Worm (Caenorhabditis elegans) whole organism, L1 larva: ENCODE data around the gene F18E3.12.

Experiments used
- C16A3.4 ChIP-seq: fragments of 150-350 bp; optimal IDR thresholded peaks from 2 replicates; lab custom pipeline; 2014; ENCODE audit warnings: missing biosample characterization, missing genetic modification characterization
- F16B12.6 ChIP-seq: fragments of 150-350 bp; optimal IDR thresholded peaks from 2 replicates; lab custom pipeline; 2014; ENCODE audit warnings: missing biosample characterization, missing genetic modification characterization
- Y116A8C.19 ChIP-seq: sonication (generic microtip); optimal IDR thresholded peaks from 2 replicates; lab custom pipeline; 2016; ENCODE audit warnings: missing compliant biosample characterization, missing genetic modification characterization, borderline replicate concordance
- aha-1 ChIP-seq: fragments of 150-350 bp; optimal IDR thresholded peaks from 2 replicates; lab custom pipeline; 2014; ENCODE audit warnings: missing biosample characterization, missing genetic modification characterization
- ama-1 ChIP-seq: fragments of 150-350 bp; optimal IDR thresholded peaks from 2 replicates; lab custom pipeline; 2014
- blmp-1 ChIP-seq: fragments of 150-350 bp; optimal IDR thresholded peaks from 2 replicates; lab custom pipeline; 2014; ENCODE audit warnings: missing biosample characterization, missing genetic modification characterization
- ceh-63 ChIP-seq: fragments of 200-800 bp; sonication (Bioruptor generic); optimal IDR thresholded peaks from 2 replicates; lab custom pipeline; 2018; ENCODE audit warnings: mild to moderate bottlenecking, missing genetic modification characterization, missing compliant biosample characterization
- ceh-8 ChIP-seq: fragments of 200-800 bp; sonication (Bioruptor generic); optimal IDR thresholded peaks from 2 replicates; lab custom pipeline; 2018; ENCODE audit warnings: mild to moderate bottlenecking, missing genetic modification characterization, moderate library complexity, missing compliant biosample characterization
- ceh-90 ChIP-seq: sonication (generic microtip); optimal IDR thresholded peaks from 2 replicates; lab custom pipeline; 2016; ENCODE audit warnings: missing genetic modification characterization, missing compliant biosample characterization
- ces-1 ChIP-seq: fragments of 150-350 bp; optimal IDR thresholded peaks from 2 replicates; lab custom pipeline; 2014; ENCODE audit warnings: missing biosample characterization, missing genetic modification reagents, missing genetic modification characterization
- dsc-1 ChIP-seq: sonication (generic microtip); optimal IDR thresholded peaks from 2 replicates; lab custom pipeline; 2016; ENCODE audit warnings: mild to moderate bottlenecking, missing genetic modification characterization, missing compliant biosample characterization
- egl-13 ChIP-seq: sonication (generic microtip); optimal IDR thresholded peaks from 2 replicates; lab custom pipeline; 2016; ENCODE audit warnings: missing genotype, missing genetic modification reagents, missing genetic modification characterization, missing compliant biosample characterization
- egl-27 ChIP-seq, 2 experiments: fragments of 150-350 bp in 1 of 2; sonication (generic microtip); optimal IDR thresholded peaks; 3 replicates each; lab custom pipeline; 2017 to 2018; ENCODE audit warnings: missing biosample characterization in 2 of 2, missing genetic modification characterization in 2 of 2, missing genetic modification reagents in 2 of 2
- elt-3 ChIP-seq, 6 experiments: fragments of 150-350 bp in 1 of 6; sonication (generic microtip); optimal IDR thresholded peaks; 2 replicates each; lab custom pipeline; 2017 to 2018; ENCODE audit warnings: missing biosample characterization in 6 of 6, missing genetic modification characterization in 6 of 6, inconsistent platforms in 1 of 6
- fkh-10 ChIP-seq: sonication (generic microtip); optimal IDR thresholded peaks from 2 replicates; lab custom pipeline; 2017; ENCODE audit warnings: missing biosample characterization, missing genetic modification reagents, missing genetic modification characterization
- fkh-4 ChIP-seq: sonication (generic microtip); optimal IDR thresholded peaks from 2 replicates; lab custom pipeline; 2016; ENCODE audit warnings: missing compliant biosample characterization, missing genetic modification characterization, borderline replicate concordance
- fkh-8 ChIP-seq: sonication (generic microtip); optimal IDR thresholded peaks from 2 replicates; lab custom pipeline; 2016; ENCODE audit warnings: mild to moderate bottlenecking, missing genetic modification characterization, missing compliant biosample characterization
- fos-1 ChIP-seq: fragments of 150-350 bp; optimal IDR thresholded peaks from 2 replicates; lab custom pipeline; 2014; ENCODE audit warnings: missing biosample characterization, missing genetic modification characterization
- hlh-4 ChIP-seq: sonication (generic microtip); optimal IDR thresholded peaks from 2 replicates; lab custom pipeline; 2016; ENCODE audit warnings: mild to moderate bottlenecking, missing genetic modification characterization, missing compliant biosample characterization
- irx-1 ChIP-seq: sonication (generic microtip); optimal IDR thresholded peaks from 2 replicates; lab custom pipeline; 2016; ENCODE audit warnings: missing genetic modification characterization, missing compliant biosample characterization
- jun-1 ChIP-seq: fragments of 150-350 bp; optimal IDR thresholded peaks from 2 replicates; lab custom pipeline; 2014; ENCODE audit warnings: missing biosample characterization, missing genetic modification reagents, missing genetic modification characterization
- lin-14 ChIP-seq: fragments of 200-800 bp; sonication (Bioruptor generic); optimal IDR thresholded peaks from 2 replicates; lab custom pipeline; 2018; ENCODE audit warnings: mild to moderate bottlenecking, missing genetic modification characterization, moderate library complexity, missing compliant biosample characterization
- lin-35 ChIP-seq, 2 experiments: fragments of 150-350 bp; optimal IDR thresholded peaks; 2 replicates each; lab custom pipeline; 2014; ENCODE audit warnings: missing biosample characterization in 2 of 2, missing genetic modification characterization in 2 of 2, missing genetic modification reagents in 2 of 2
- lin-39 ChIP-seq: fragments of 150-350 bp; optimal IDR thresholded peaks from 2 replicates; lab custom pipeline; 2014; ENCODE audit warnings: missing biosample characterization, missing genetic modification reagents, missing genetic modification characterization
- lir-3 ChIP-seq: sonication (generic microtip); optimal IDR thresholded peaks from 2 replicates; lab custom pipeline; 2016; ENCODE audit warnings: mild to moderate bottlenecking, missing genetic modification characterization, moderate library complexity, missing compliant biosample characterization; ENCODE audit not compliant: poor library complexity
- lsy-2 ChIP-seq, 2 experiments: fragments of 150-350 bp; optimal IDR thresholded peaks; 2 replicates each; lab custom pipeline; 2014; ENCODE audit warnings: missing biosample characterization in 2 of 2, missing genetic modification characterization in 2 of 2
- mab-9 ChIP-seq: fragments of 200-800 bp; sonication (Bioruptor generic); IDR thresholded peaks from 2 replicates; pipeline ENCODE4 v1.3.6; 2022; ENCODE audit warnings: missing genetic modification reagents, missing genetic modification characterization, missing compliant biosample characterization
- mdl-1 ChIP-seq, 2 experiments: fragments of 150-350 bp; optimal IDR thresholded peaks; 2 replicates each; lab custom pipeline; 2014 to 2017; ENCODE audit warnings: missing biosample characterization in 2 of 2, missing genetic modification characterization in 2 of 2, inconsistent platforms in 1 of 2
- mef-2 ChIP-seq: fragments of 150-350 bp; optimal IDR thresholded peaks from 2 replicates; lab custom pipeline; 2014; ENCODE audit warnings: missing biosample characterization, missing genetic modification characterization
- mep-1 ChIP-seq: fragments of 150-350 bp; optimal IDR thresholded peaks from 2 replicates; lab custom pipeline; 2014; ENCODE audit warnings: missing biosample characterization, missing genetic modification characterization
- nhr-11 ChIP-seq: fragments of 150-350 bp; optimal IDR thresholded peaks from 2 replicates; lab custom pipeline; 2014; ENCODE audit warnings: missing biosample characterization, missing genetic modification characterization
- nhr-20 ChIP-seq: sonication (generic microtip); optimal IDR thresholded peaks from 2 replicates; lab custom pipeline; 2016; ENCODE audit warnings: mild to moderate bottlenecking, missing genetic modification characterization, missing compliant biosample characterization
- nhr-28 ChIP-seq: fragments of 150-350 bp; optimal IDR thresholded peaks from 2 replicates; lab custom pipeline; 2014; ENCODE audit warnings: missing biosample characterization, missing genetic modification characterization
- nhr-47 ChIP-seq: sonication (generic microtip); optimal IDR thresholded peaks from 2 replicates; lab custom pipeline; 2016; ENCODE audit warnings: mild to moderate bottlenecking, missing genetic modification characterization, moderate library complexity, missing compliant biosample characterization
- nhr-71 ChIP-seq: sonication (generic microtip); optimal IDR thresholded peaks from 2 replicates; lab custom pipeline; 2016; ENCODE audit warnings: mild to moderate bottlenecking, missing genetic modification characterization, moderate library complexity, missing compliant biosample characterization
- nhr-84 ChIP-seq: sonication (generic microtip); optimal IDR thresholded peaks from 2 replicates; lab custom pipeline; 2017; ENCODE audit warnings: missing biosample characterization, missing genetic modification characterization
- nhr-85 ChIP-seq: sonication (generic microtip); peaks from one replicate; lab custom pipeline; 2016; ENCODE audit warnings: missing genetic modification characterization, inconsistent platforms, missing compliant biosample characterization
- pag-3 ChIP-seq: sonication (generic microtip); optimal IDR thresholded peaks from 2 replicates; lab custom pipeline; 2017; ENCODE audit warnings: missing genetic modification characterization, mild to moderate bottlenecking, missing compliant biosample characterization, antibody characterized with exemption, borderline replicate concordance; ENCODE audit not compliant: insufficient read depth
- rnt-1 ChIP-seq: sonication (generic microtip); optimal IDR thresholded peaks from 2 replicates; lab custom pipeline; 2016; ENCODE audit warnings: mild to moderate bottlenecking, missing genetic modification characterization, moderate library complexity, missing compliant biosample characterization
- skn-1 ChIP-seq: fragments of 150-350 bp; optimal IDR thresholded peaks from 2 replicates; lab custom pipeline; 2014; ENCODE audit warnings: missing biosample characterization, missing genetic modification characterization
- snpc-4 ChIP-seq: fragments of 150-350 bp; optimal IDR thresholded peaks from 2 replicates; lab custom pipeline; 2014; ENCODE audit warnings: missing biosample characterization, missing genetic modification characterization
- snu-23 ChIP-seq: sonication (generic microtip); optimal IDR thresholded peaks from 2 replicates; lab custom pipeline; 2016; ENCODE audit warnings: missing genetic modification characterization, missing compliant biosample characterization
- sox-4 ChIP-seq: sonication (generic microtip); optimal IDR thresholded peaks from 2 replicates; lab custom pipeline; 2016; ENCODE audit warnings: missing genetic modification characterization, missing compliant biosample characterization
- sup-37 ChIP-seq: fragments of 200-800 bp; sonication (Bioruptor generic); optimal IDR thresholded peaks from 2 replicates; lab custom pipeline; 2018; ENCODE audit warnings: mild to moderate bottlenecking, missing genetic modification characterization, missing compliant biosample characterization
- swsn-7 ChIP-seq: sonication (generic microtip); optimal IDR thresholded peaks from 2 replicates; lab custom pipeline; 2016; ENCODE audit warnings: missing genetic modification characterization, missing compliant biosample characterization
- tbx-2 ChIP-seq: sonication (generic microtip); optimal IDR thresholded peaks from 2 replicates; lab custom pipeline; 2016; ENCODE audit warnings: missing genetic modification characterization, missing compliant biosample characterization
- tlp-1 ChIP-seq: fragments of 150-350 bp; optimal IDR thresholded peaks from 2 replicates; lab custom pipeline; 2014; ENCODE audit warnings: missing biosample characterization, missing genetic modification characterization
- unc-130 ChIP-seq: fragments of 150-350 bp; optimal IDR thresholded peaks from 2 replicates; lab custom pipeline; 2017; ENCODE audit warnings: missing biosample characterization, missing genetic modification characterization, inconsistent platforms
- unc-30 ChIP-seq: sonication (generic microtip); optimal IDR thresholded peaks from 2 replicates; lab custom pipeline; 2017; ENCODE audit warnings: missing biosample characterization, missing genetic modification characterization
- unc-62 ChIP-seq: fragments of 150-350 bp; optimal IDR thresholded peaks from 2 replicates; lab custom pipeline; 2014; ENCODE audit warnings: missing biosample characterization, missing genetic modification reagents, missing genetic modification characterization
- unc-86 ChIP-seq: sonication (generic microtip); optimal IDR thresholded peaks from 2 replicates; lab custom pipeline; 2016; ENCODE audit warnings: missing genetic modification characterization, missing compliant biosample characterization
- ztf-11 ChIP-seq, 2 experiments: sonication (generic microtip); optimal IDR thresholded peaks; 2 replicates each; lab custom pipeline; 2016 to 2017; ENCODE audit warnings: missing genetic modification characterization in 2 of 2, missing biosample characterization in 1 of 2, missing compliant biosample characterization in 1 of 2
- ztf-4 ChIP-seq: fragments of 150-350 bp; optimal IDR thresholded peaks from 2 replicates; lab custom pipeline; 2014; ENCODE audit warnings: missing biosample characterization, missing genetic modification characterization

F18E3.12 gene

ce11 chrV:7434805-7435363, 20.1 kb downstream of the F18E3.12 start:
- TF ChIP-seq lsy-2 (tag; optimal IDR thresholded peaks at IDR 0.05; lab: Kevin White, UChicago) (peak; percentile 55 to 58), unc-62 (no peak), tlp-1 (tag; lab: Kevin White, UChicago) (no peak), pag-3 (tag; lab: Kevin White, UChicago) (no peak), sox-4 (tag; lab: Kevin White, UChicago) (no peak), nhr-11 (tag; lab: Kevin White, UChicago) (no peak), F16B12.6 (tag; lab: Kevin White, UChicago) (no peak), egl-13 (no peak), snpc-4 (tag; lab: Kevin White, UChicago) (peak; percentile 21), dsc-1 (tag; lab: Kevin White, UChicago) (peak; percentile 47), blmp-1 (peak; percentile 5), lin-35 (GFP tag; optimal IDR thresholded peaks at IDR 0.05; lab: Kevin White, UChicago) (peak; percentile 49 to 72), unc-30 (tag; lab: Kevin White, UChicago) (no peak), fkh-8 (tag; lab: Kevin White, UChicago) (peak; percentile 73), skn-1 (tag; lab: Kevin White, UChicago) (peak; percentile 39), irx-1 (tag; lab: Kevin White, UChicago) (no peak), fkh-10 (peak; percentile 33), elt-3 (tag; optimal IDR thresholded peaks at IDR 0.05; lab: Kevin White, UChicago) (peak in 1 of 6 experiments; percentile 4), nhr-28 (tag; lab: Kevin White, UChicago) (no peak), ceh-8 (GFP tag; lab: Kevin White, UChicago) (no peak), rnt-1 (peak; percentile 56), aha-1 (tag; lab: Kevin White, UChicago) (no peak), nhr-20 (peak; percentile 78), mab-9 (GFP tag; lab: Robert Waterston, UW) (no peak), lir-3 (peak; percentile 34), hlh-4 (tag; lab: Kevin White, UChicago) (no peak), mep-1 (tag; lab: Kevin White, UChicago) (peak; percentile 60), egl-27 (tag; optimal IDR thresholded peaks at IDR 0.05; lab: Kevin White, UChicago) (no peak), nhr-47 (tag; lab: Kevin White, UChicago) (peak; percentile 55), lin-14 (peak; percentile 88), mdl-1 (tag; optimal IDR thresholded peaks at IDR 0.05; lab: Kevin White, UChicago) (peak in 1 of 2 experiments; percentile 89), ama-1 (lab: Kevin White, UChicago) (no peak), nhr-71 (tag; lab: Kevin White, UChicago) (peak; percentile 92), ceh-63 (GFP tag; lab: Kevin White, UChicago) (no peak), unc-86 (peak; percentile 25), nhr-85 (tag; lab: Kevin White, UChicago) (no peak), nhr-84 (tag; lab: Kevin White, UChicago) (no peak), snu-23 (GFP tag; lab: Kevin White, UChicago) (peak; percentile 79), ces-1 (GFP tag; lab: Kevin White, UChicago) (no peak), ztf-4 (tag; lab: Kevin White, UChicago) (no peak), ceh-90 (tag; lab: Kevin White, UChicago) (no peak), sup-37 (GFP tag; lab: Kevin White, UChicago) (peak; percentile 31), fkh-4 (tag; lab: Kevin White, UChicago) (no peak), jun-1 (tag; lab: Kevin White, UChicago) (no peak), lin-39 (tag; lab: Kevin White, UChicago) (peak; percentile 1), ztf-11 (tag; optimal IDR thresholded peaks at IDR 0.05; lab: Kevin White, UChicago) (no peak), C16A3.4 (tag; lab: Kevin White, UChicago) (peak; percentile 13), mef-2 (tag; lab: Kevin White, UChicago) (peak; percentile 0), swsn-7 (peak; percentile 63), tbx-2 (tag; lab: Kevin White, UChicago) (peak; percentile 69), fos-1 (no peak), Y116A8C.19 (tag; lab: Kevin White, UChicago) (no peak), unc-130 (tag; lab: Kevin White, UChicago) (peak; percentile 34)
